Worm (Caenorhabditis elegans): ENCODE measurements around the gene F53A2.11.

ce11 chrIII:13339672-13340071 is 17.2 kb upstream of the F53A2.11 start, which contains the start of gene F53A2.3:
- no peak for TF ChIP-seq R02D3.7 (tag; optimal IDR thresholded peaks at IDR 0.05)
- no peak for TF ChIP-seq ceh-16 (tag; optimal IDR thresholded peaks at IDR 0.05)
- no peak for TF ChIP-seq unc-55 (GFP tag; optimal IDR thresholded peaks at IDR 0.05)
